Worm (Caenorhabditis elegans) whole organism, L1 larva: ENCODE measurements around the gene sri-40.

Experiments
- C04F5.9 ChIP-seq: sonication (generic microtip); optimal IDR thresholded peaks from 2 replicates; lab custom pipeline; 2016; ENCODE audit warnings: missing genetic modification characterization, missing compliant biosample characterization
- C16A3.4 ChIP-seq: fragments of 150-350 bp; optimal IDR thresholded peaks from 2 replicates; lab custom pipeline; 2014; ENCODE audit warnings: missing biosample characterization, missing genetic modification characterization
- F16B12.6 ChIP-seq: fragments of 150-350 bp; optimal IDR thresholded peaks from 2 replicates; lab custom pipeline; 2014; ENCODE audit warnings: missing biosample characterization, missing genetic modification characterization
- Y116A8C.19 ChIP-seq: sonication (generic microtip); optimal IDR thresholded peaks from 2 replicates; lab custom pipeline; 2016; ENCODE audit warnings: missing compliant biosample characterization, missing genetic modification characterization, borderline replicate concordance
- alr-1 ChIP-seq: fragments of 200-800 bp; sonication (Bioruptor generic); optimal IDR thresholded peaks from 2 replicates; lab custom pipeline; 2018; ENCODE audit warnings: borderline replicate concordance, mild to moderate bottlenecking, missing genetic modification characterization, missing compliant biosample characterization
- aly-2 ChIP-seq: fragments of 150-350 bp; optimal IDR thresholded peaks from 2 replicates; lab custom pipeline; 2014; ENCODE audit warnings: missing biosample characterization, missing genetic modification characterization
- ama-1 ChIP-seq: fragments of 150-350 bp; optimal IDR thresholded peaks from 2 replicates; lab custom pipeline; 2014
- blmp-1 ChIP-seq: fragments of 150-350 bp; optimal IDR thresholded peaks from 2 replicates; lab custom pipeline; 2014; ENCODE audit warnings: missing biosample characterization, missing genetic modification characterization
- ceh-8 ChIP-seq: fragments of 200-800 bp; sonication (Bioruptor generic); optimal IDR thresholded peaks from 2 replicates; lab custom pipeline; 2018; ENCODE audit warnings: mild to moderate bottlenecking, missing genetic modification characterization, moderate library complexity, missing compliant biosample characterization
- ceh-82 ChIP-seq, 3 experiments: fragments of 150-350 bp in 1 of 3; sonication (generic microtip) in 2 of 3; optimal IDR thresholded peaks; 2 replicates each; lab custom pipeline; 2014 to 2017; ENCODE audit warnings: missing biosample characterization in 3 of 3, missing genetic modification characterization in 3 of 3
- dpl-1 ChIP-seq, 3 experiments: fragments of 150-350 bp in 2 of 3; sonication (generic microtip) in 1 of 3; optimal IDR thresholded peaks; 2 replicates each; lab custom pipeline; 2014 to 2017; ENCODE audit warnings: missing biosample characterization in 3 of 3, missing genetic modification characterization in 3 of 3, missing genetic modification reagents in 3 of 3
- dsc-1 ChIP-seq: sonication (generic microtip); optimal IDR thresholded peaks from 2 replicates; lab custom pipeline; 2016; ENCODE audit warnings: mild to moderate bottlenecking, missing genetic modification characterization, missing compliant biosample characterization
- efl-1 ChIP-seq, 4 experiments: fragments of 150-350 bp; optimal IDR thresholded peaks in 3 of 4; peaks in 1 of 4; 1 replicate in 1 of 4; 2 replicates in 3 of 4; lab custom pipeline; 2014; ENCODE audit warnings: missing biosample characterization in 2 of 4, missing genetic modification characterization in 2 of 4, missing genetic modification reagents in 2 of 4
- efl-3 ChIP-seq: fragments of 200-800 bp; sonication (Bioruptor generic); optimal IDR thresholded peaks from 2 replicates; lab custom pipeline; 2018; ENCODE audit warnings: mild to moderate bottlenecking, missing genetic modification characterization, missing compliant biosample characterization
- fkh-10 ChIP-seq: sonication (generic microtip); optimal IDR thresholded peaks from 2 replicates; lab custom pipeline; 2017; ENCODE audit warnings: missing biosample characterization, missing genetic modification reagents, missing genetic modification characterization
- fkh-4 ChIP-seq: sonication (generic microtip); optimal IDR thresholded peaks from 2 replicates; lab custom pipeline; 2016; ENCODE audit warnings: missing compliant biosample characterization, missing genetic modification characterization, borderline replicate concordance
- fkh-8 ChIP-seq: sonication (generic microtip); optimal IDR thresholded peaks from 2 replicates; lab custom pipeline; 2016; ENCODE audit warnings: mild to moderate bottlenecking, missing genetic modification characterization, missing compliant biosample characterization
- hlh-17 ChIP-seq: fragments of 200-800 bp; sonication (Bioruptor generic); optimal IDR thresholded peaks from 2 replicates; lab custom pipeline; 2018; ENCODE audit warnings: missing genetic modification characterization, mild to moderate bottlenecking, missing compliant biosample characterization, moderate library complexity, borderline replicate concordance
- hlh-4 ChIP-seq: sonication (generic microtip); optimal IDR thresholded peaks from 2 replicates; lab custom pipeline; 2016; ENCODE audit warnings: mild to moderate bottlenecking, missing genetic modification characterization, missing compliant biosample characterization
- irx-1 ChIP-seq: sonication (generic microtip); optimal IDR thresholded peaks from 2 replicates; lab custom pipeline; 2016; ENCODE audit warnings: missing genetic modification characterization, missing compliant biosample characterization
- lin-14 ChIP-seq: fragments of 200-800 bp; sonication (Bioruptor generic); optimal IDR thresholded peaks from 2 replicates; lab custom pipeline; 2018; ENCODE audit warnings: mild to moderate bottlenecking, missing genetic modification characterization, moderate library complexity, missing compliant biosample characterization
- lin-15B ChIP-seq: fragments of 150-350 bp; sonication (generic microtip); optimal IDR thresholded peaks from 3 replicates; lab custom pipeline; 2014; ENCODE audit warnings: missing biosample characterization, missing genetic modification characterization
- lin-35 ChIP-seq, 2 experiments: fragments of 150-350 bp; optimal IDR thresholded peaks; 2 replicates each; lab custom pipeline; 2014; ENCODE audit warnings: missing biosample characterization in 2 of 2, missing genetic modification characterization in 2 of 2, missing genetic modification reagents in 2 of 2
- lsy-2 ChIP-seq, 2 experiments: fragments of 150-350 bp; optimal IDR thresholded peaks; 2 replicates each; lab custom pipeline; 2014; ENCODE audit warnings: missing biosample characterization in 2 of 2, missing genetic modification characterization in 2 of 2
- mep-1 ChIP-seq: fragments of 150-350 bp; optimal IDR thresholded peaks from 2 replicates; lab custom pipeline; 2014; ENCODE audit warnings: missing biosample characterization, missing genetic modification characterization
- nhr-12 ChIP-seq: sonication (generic microtip); optimal IDR thresholded peaks from 2 replicates; lab custom pipeline; 2017; ENCODE audit warnings: missing biosample characterization, missing genetic modification characterization
- nhr-20 ChIP-seq: sonication (generic microtip); optimal IDR thresholded peaks from 2 replicates; lab custom pipeline; 2016; ENCODE audit warnings: mild to moderate bottlenecking, missing genetic modification characterization, missing compliant biosample characterization
- nhr-237 ChIP-seq: fragments of 150-350 bp; optimal IDR thresholded peaks from 2 replicates; lab custom pipeline; 2014; ENCODE audit warnings: missing biosample characterization, missing genetic modification characterization
- nhr-47 ChIP-seq: sonication (generic microtip); optimal IDR thresholded peaks from 2 replicates; lab custom pipeline; 2016; ENCODE audit warnings: mild to moderate bottlenecking, missing genetic modification characterization, moderate library complexity, missing compliant biosample characterization
- nhr-76 ChIP-seq: sonication (generic microtip); optimal IDR thresholded peaks from 2 replicates; lab custom pipeline; 2017; ENCODE audit warnings: missing biosample characterization, missing genetic modification characterization
- nhr-77 ChIP-seq: fragments of 150-350 bp; optimal IDR thresholded peaks from 2 replicates; lab custom pipeline; 2014; ENCODE audit warnings: missing biosample characterization, missing genetic modification characterization
- nhr-84 ChIP-seq: sonication (generic microtip); optimal IDR thresholded peaks from 2 replicates; lab custom pipeline; 2017; ENCODE audit warnings: missing biosample characterization, missing genetic modification characterization
- nhr-85 ChIP-seq: sonication (generic microtip); peaks from one replicate; lab custom pipeline; 2016; ENCODE audit warnings: missing genetic modification characterization, inconsistent platforms, missing compliant biosample characterization
- pag-3 ChIP-seq: sonication (generic microtip); optimal IDR thresholded peaks from 2 replicates; lab custom pipeline; 2017; ENCODE audit warnings: missing genetic modification characterization, mild to moderate bottlenecking, missing compliant biosample characterization, antibody characterized with exemption, borderline replicate concordance; ENCODE audit not compliant: insufficient read depth
- pqm-1 ChIP-seq: sonication (generic microtip); optimal IDR thresholded peaks from 3 replicates; lab custom pipeline; 2017; ENCODE audit warnings: missing biosample characterization, missing genetic modification characterization
- snu-23 ChIP-seq: sonication (generic microtip); optimal IDR thresholded peaks from 2 replicates; lab custom pipeline; 2016; ENCODE audit warnings: missing genetic modification characterization, missing compliant biosample characterization
- sptf-1 ChIP-seq: fragments of 150-350 bp; optimal IDR thresholded peaks from 2 replicates; lab custom pipeline; 2014; ENCODE audit warnings: missing biosample characterization, missing genetic modification characterization
- sup-37 ChIP-seq: fragments of 200-800 bp; sonication (Bioruptor generic); optimal IDR thresholded peaks from 2 replicates; lab custom pipeline; 2018; ENCODE audit warnings: mild to moderate bottlenecking, missing genetic modification characterization, missing compliant biosample characterization
- swsn-7 ChIP-seq: sonication (generic microtip); optimal IDR thresholded peaks from 2 replicates; lab custom pipeline; 2016; ENCODE audit warnings: missing genetic modification characterization, missing compliant biosample characterization
- tbx-2 ChIP-seq: sonication (generic microtip); optimal IDR thresholded peaks from 2 replicates; lab custom pipeline; 2016; ENCODE audit warnings: missing genetic modification characterization, missing compliant biosample characterization
- tlp-1 ChIP-seq: fragments of 150-350 bp; optimal IDR thresholded peaks from 2 replicates; lab custom pipeline; 2014; ENCODE audit warnings: missing biosample characterization, missing genetic modification characterization
- unc-130 ChIP-seq: fragments of 150-350 bp; optimal IDR thresholded peaks from 2 replicates; lab custom pipeline; 2017; ENCODE audit warnings: missing biosample characterization, missing genetic modification characterization, inconsistent platforms
- unc-62 ChIP-seq: fragments of 150-350 bp; optimal IDR thresholded peaks from 2 replicates; lab custom pipeline; 2014; ENCODE audit warnings: missing biosample characterization, missing genetic modification reagents, missing genetic modification characterization
- unc-86 ChIP-seq: sonication (generic microtip); optimal IDR thresholded peaks from 2 replicates; lab custom pipeline; 2016; ENCODE audit warnings: missing genetic modification characterization, missing compliant biosample characterization
- vab-15 ChIP-seq: sonication (generic microtip); optimal IDR thresholded peaks from 2 replicates; lab custom pipeline; 2017; ENCODE audit warnings: missing genotype, mild to moderate bottlenecking, missing genetic modification characterization, missing compliant biosample characterization
- xbp-1 ChIP-seq: sonication (generic microtip); optimal IDR thresholded peaks from 2 replicates; lab custom pipeline; 2016; ENCODE audit warnings: missing genetic modification characterization, missing compliant biosample characterization
- ztf-4 ChIP-seq: fragments of 150-350 bp; optimal IDR thresholded peaks from 2 replicates; lab custom pipeline; 2014; ENCODE audit warnings: missing biosample characterization, missing genetic modification characterization

Gene sri-40

DNA sequence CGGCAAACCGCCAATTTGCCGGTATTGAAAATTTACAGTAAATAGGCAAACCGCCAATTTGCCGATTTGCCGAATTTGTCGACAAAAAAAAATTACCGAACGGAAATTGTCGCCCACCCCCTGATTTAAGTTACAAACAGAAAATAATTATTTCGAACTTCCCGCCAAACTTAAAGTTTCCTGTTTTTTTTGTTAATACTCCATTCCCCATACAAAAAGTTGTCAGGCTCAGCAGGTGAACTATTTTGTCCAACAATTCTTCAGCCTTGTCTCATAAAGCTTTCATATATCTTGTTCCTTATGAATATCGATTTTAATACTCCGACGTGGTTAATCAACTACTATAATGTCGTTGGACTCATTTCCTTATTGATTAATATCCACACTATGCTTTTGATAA lies 25.7 kb downstream of the sri-40 start, which contains the start of gene sri-50:
Gene sri-50, plus strand, starts transcription at position 301 of the 400 bp plus-strand sequence.
- TF ChIP-seq sup-37 = no peak
- no peak for TF ChIP-seq dpl-1 (GFP tag; optimal IDR thresholded peaks at IDR 0.05; lab: Kevin White, UChicago)
- no peak for TF ChIP-seq C04F5.9 (tag; lab: Kevin White, UChicago)
- no peak for TF ChIP-seq irx-1 (tag; lab: Kevin White, UChicago)
- no peak for TF ChIP-seq fkh-10 (GFP tag; lab: Kevin White, UChicago)
- TF ChIP-seq sptf-1 (tag; lab: Kevin White, UChicago) = no peak
- TF ChIP-seq Y116A8C.19 = no peak
- no peak for TF ChIP-seq pqm-1 (tag; lab: Kevin White, UChicago)
- TF ChIP-seq swsn-7 (tag; lab: Kevin White, UChicago) = no peak
- TF ChIP-seq nhr-85 (tag; lab: Kevin White, UChicago) = no peak
- no peak for TF ChIP-seq snu-23 (GFP tag; lab: Kevin White, UChicago)
- no peak for TF ChIP-seq lin-15B (tag; lab: Kevin White, UChicago)
- no peak for TF ChIP-seq dsc-1
- no peak for TF ChIP-seq unc-130 (tag; lab: Kevin White, UChicago)
- no peak for TF ChIP-seq nhr-12 (tag; lab: Kevin White, UChicago)
- TF ChIP-seq C16A3.4 (tag; lab: Kevin White, UChicago) = no peak
- no peak for TF ChIP-seq unc-86 (tag; lab: Kevin White, UChicago)
- no peak for TF ChIP-seq ztf-4 (tag; lab: Kevin White, UChicago)
- TF ChIP-seq pag-3 (tag; lab: Kevin White, UChicago) = no peak
- no peak for TF ChIP-seq aly-2 (tag; lab: Kevin White, UChicago)

ce11 chrII:3206423-3206989 lies 28.7 kb downstream of the sri-40 start, which contains the start of the genes ZC239.20 and ZC239.21:
TSS of gene ZC239.20 (minus strand) at chrII:3206523.
TSS of gene ZC239.21 (plus strand) at chrII:3206939.
- TF ChIP-seq tlp-1 (no peak), vab-15 (tag; lab: Kevin White, UChicago) (no peak), lin-15B (tag; lab: Kevin White, UChicago) (no peak), nhr-12 (tag; lab: Kevin White, UChicago) (no peak), nhr-76 (no peak), sup-37 (no peak), alr-1 (tag; lab: Kevin White, UChicago) (no peak), ceh-8 (GFP tag; lab: Kevin White, UChicago) (no peak), pqm-1 (tag; lab: Kevin White, UChicago) (no peak), efl-3 (GFP tag; lab: Kevin White, UChicago) (no peak), ama-1 (lab: Kevin White, UChicago) (no peak), hlh-17 (no peak), F16B12.6 (no peak), mep-1 (no peak), sptf-1 (tag; lab: Kevin White, UChicago) (no peak), nhr-77 (tag; lab: Kevin White, UChicago) (no peak)

- TF ChIP-seq nhr-237 (tag; lab: Kevin White, UChicago) = no peak
- TF ChIP-seq dpl-1 (GFP tag; optimal IDR thresholded peaks at IDR 0.05; lab: Kevin White, UChicago) = no peak
- no peak for TF ChIP-seq ama-1 (lab: Kevin White, UChicago)
Observed at ce11 chrII:3208679-3209078, 30.9 kb downstream of the sri-40 start, which contains the start of gene sdz-35. TSS of gene sdz-35 (minus strand) at chrII:3208779.

DNA sequence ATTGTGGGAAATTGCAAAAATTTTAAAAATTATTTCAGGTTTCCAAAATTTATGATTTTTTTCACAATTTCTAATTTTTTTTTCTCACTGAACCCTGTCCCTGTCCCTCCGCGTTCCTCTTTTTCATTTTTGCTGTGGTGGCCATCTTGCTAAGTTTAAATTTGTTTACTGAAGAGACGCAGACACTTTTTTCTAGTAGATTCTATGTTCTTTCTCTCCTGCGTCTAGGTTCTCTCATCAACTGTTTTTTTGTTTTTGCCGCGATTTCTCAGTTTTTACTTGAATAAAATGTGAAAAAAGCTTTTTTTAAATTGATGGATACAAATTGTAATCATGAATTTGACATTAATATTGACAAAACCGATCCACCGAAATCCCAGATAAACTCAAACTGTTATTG lies 31.5 kb downstream of the sri-40 start, which contains the start of gene ZC239.6:
Gene ZC239.6, plus strand, starts transcription at position 381 of the 400 bp plus-strand sequence.
- TF ChIP-seq ceh-82 (tag; optimal IDR thresholded peaks at IDR 0.05; lab: Kevin White, UChicago) = peak in 1 of 3 experiments; percentile 5
- peak; percentile 16 for TF ChIP-seq xbp-1
- peak; percentile 17 for TF ChIP-seq blmp-1 (tag; lab: Kevin White, UChicago)
- peak; percentile 17 for TF ChIP-seq nhr-47
- no peak for TF ChIP-seq fkh-4 (tag; lab: Kevin White, UChicago)
- peak in 2 of 3 experiments; percentile 4 to 42 for TF ChIP-seq dpl-1 (GFP tag; optimal IDR thresholded peaks at IDR 0.05; lab: Kevin White, UChicago)
- no peak for TF ChIP-seq nhr-84 (tag; lab: Kevin White, UChicago)
- TF ChIP-seq tbx-2 (tag; lab: Kevin White, UChicago) = no peak
- no peak for TF ChIP-seq hlh-4
- TF ChIP-seq lin-35 (GFP tag; optimal IDR thresholded peaks at IDR 0.05; lab: Kevin White, UChicago) = peak in 1 of 2 experiments; percentile 8
- no peak for TF ChIP-seq unc-62 (GFP tag; lab: Kevin White, UChicago)
- peak; percentile 43 for TF ChIP-seq swsn-7 (tag; lab: Kevin White, UChicago)
- TF ChIP-seq nhr-20 = peak; percentile 50
- TF ChIP-seq efl-1 (optimal IDR thresholded peaks at IDR 0.05; lab: Kevin White, UChicago) = peak; percentile 39 to 42
- peak; percentile 41 to 84 for TF ChIP-seq efl-1 (GFP tag; optimal IDR thresholded peaks at IDR 0.05 in 1 of 2; lab: Kevin White, UChicago)
- peak; percentile 69 for TF ChIP-seq lin-14 (GFP tag; lab: Kevin White, UChicago)
- peak; percentile 46 for TF ChIP-seq nhr-85 (tag; lab: Kevin White, UChicago)
- TF ChIP-seq mep-1 = peak; percentile 27
- TF ChIP-seq fkh-8 (tag; lab: Kevin White, UChicago) = no peak
- TF ChIP-seq lsy-2 (tag; optimal IDR thresholded peaks at IDR 0.05; lab: Kevin White, UChicago) = peak; percentile 23 to 51
